Fruit fly (Drosophila melanogaster) whole organism, prepupa: ENCODE data around the gene ppk13.
A peak's percentile ranks its signal among the peaks of the same experiment; 100 is the strongest.

Experiments
- CG10669 ChIP-seq: fragments of 200-800 bp; sonication (Bioruptor generic); optimal IDR thresholded peaks from 3 replicates; lab custom pipeline; 2018; ENCODE audit warnings: missing biosample characterization, mild to moderate bottlenecking, missing genetic modification characterization, moderate library complexity
- CG1621 ChIP-seq: fragments of 200-800 bp; sonication (Bioruptor generic); optimal IDR thresholded peaks from 3 replicates; lab custom pipeline; 2018; ENCODE audit warnings: missing biosample characterization, mild to moderate bottlenecking, missing genetic modification characterization
- CG34406 ChIP-seq: fragments of 200-800 bp; sonication (Bioruptor generic); optimal IDR thresholded peaks from 3 replicates; lab custom pipeline; 2016; ENCODE audit warnings: missing biosample characterization, missing genetic modification characterization
- CG4318 ChIP-seq: fragments of 200-800 bp; sonication (Bioruptor generic); optimal IDR thresholded peaks from 3 replicates; lab custom pipeline; 2017; ENCODE audit warnings: missing biosample characterization, mild to moderate bottlenecking, missing genetic modification characterization
- CG6276 ChIP-seq: fragments of 200-800 bp; sonication (Bioruptor generic); optimal IDR thresholded peaks from 2 replicates; lab custom pipeline; 2017; ENCODE audit warnings: missing biosample characterization, mild to moderate bottlenecking, missing genetic modification characterization
- CG8119 ChIP-seq: fragments of 200-800 bp; sonication (Bioruptor generic); IDR thresholded peaks from 3 replicates; pipeline ENCODE4 v1.3.6; 2022; ENCODE audit warnings: missing biosample characterization, missing genetic modification characterization
- CG9139 ChIP-seq: fragments of 200-800 bp; sonication (Bioruptor generic); optimal IDR thresholded peaks from 3 replicates; lab custom pipeline; 2017; ENCODE audit warnings: missing biosample characterization, mild to moderate bottlenecking, missing genetic modification characterization
- Eip93F ChIP-seq: fragments of 200-800 bp; sonication (Bioruptor generic); optimal IDR thresholded peaks from 2 replicates; lab custom pipeline; 2016; ENCODE audit warnings: missing biosample characterization, mild to moderate bottlenecking, missing genetic modification characterization
- Hr4 ChIP-seq: fragments of 200-800 bp; sonication (Bioruptor generic); optimal IDR thresholded peaks from 3 replicates; lab custom pipeline; 2016; ENCODE audit warnings: missing biosample characterization, missing genetic modification characterization
- achi ChIP-seq: fragments of 200-800 bp; sonication (Bioruptor generic); optimal IDR thresholded peaks from 3 replicates; lab custom pipeline; 2016; ENCODE audit warnings: missing biosample characterization, missing genetic modification characterization
- fd85E ChIP-seq: fragments of 200-800 bp; sonication (Bioruptor generic); optimal IDR thresholded peaks from 3 replicates; lab custom pipeline; 2016; ENCODE audit warnings: missing biosample characterization, missing genetic modification characterization

DNA sequence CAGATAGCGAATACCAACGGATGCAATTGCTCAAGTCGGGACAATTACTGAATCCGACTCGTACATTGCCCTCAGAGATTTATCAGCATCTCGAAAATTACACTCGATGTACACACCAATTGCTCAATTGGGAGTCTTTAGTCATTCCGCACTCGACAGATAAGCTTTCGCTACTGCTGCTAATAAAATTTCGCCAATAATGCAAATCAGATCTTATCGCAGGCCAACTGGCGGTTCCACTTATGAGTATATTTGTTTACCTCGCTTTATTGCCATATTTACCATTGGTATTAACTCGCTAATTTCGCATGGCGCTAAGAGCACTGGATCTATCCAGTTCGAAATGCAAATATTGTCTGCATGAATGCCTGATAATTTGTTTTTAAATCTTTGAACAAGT, 25.0 kb upstream of the ppk13 start:
- no peak for TF ChIP-seq CG1621 (tag; lab: Kevin White, UChicago)
- TF ChIP-seq CG6276 (GFP tag; lab: Kevin White, UChicago): no peak
- TF ChIP-seq CG10669 (GFP tag; lab: Kevin White, UChicago): no peak
- no peak for TF ChIP-seq CG9139 (GFP tag; lab: Kevin White, UChicago)
- TF ChIP-seq CG8119 (GFP tag; lab: Robert Waterston, UW): no peak
- TF ChIP-seq Hr4 (GFP tag; lab: Kevin White, UChicago): no peak
- no peak for TF ChIP-seq CG4318 (GFP tag; lab: Kevin White, UChicago)
- TF ChIP-seq Eip93F (GFP tag; lab: Kevin White, UChicago): peak; percentile 19
- TF ChIP-seq fd85E (GFP tag; lab: Kevin White, UChicago): no peak
- no peak for TF ChIP-seq CG34406
- no peak for TF ChIP-seq achi
